Worm (Caenorhabditis elegans): Measurements from ENCODE around the gene ZK1236.9.

Gene ZK1236.9

DNA sequence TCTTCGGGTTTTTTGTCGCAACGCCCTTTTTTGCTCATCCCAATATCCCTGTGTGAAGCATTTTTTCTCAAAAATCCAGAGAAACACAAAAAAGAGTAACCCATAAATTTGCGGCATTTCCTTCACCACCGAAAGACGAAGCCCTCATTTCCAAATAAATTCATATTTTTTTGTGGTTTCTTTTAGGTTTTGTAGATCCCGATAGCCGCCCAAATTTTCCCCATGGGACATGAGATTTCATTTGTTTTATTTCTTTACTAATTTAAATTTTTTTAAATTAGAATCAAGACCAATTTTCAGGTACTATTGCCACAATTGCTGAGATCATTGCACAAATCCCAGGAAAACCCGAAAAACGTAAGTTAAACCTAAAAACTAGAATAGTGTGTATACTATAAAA lies 31.8 kb upstream of the ZK1236.9 start, which contains the start of gene mig-39:
Gene mig-39, plus strand, starts transcription at position 301 of the 400 bp plus-strand sequence.
- TF ChIP-seq sptf-1 (tag; optimal IDR thresholded peaks at IDR 0.05) (no peak), ceh-39 (tag; optimal IDR thresholded peaks at IDR 0.05) (no peak), unc-39 (tag; optimal IDR thresholded peaks at IDR 0.05) (no peak), nhr-237 (tag; optimal IDR thresholded peaks at IDR 0.05) (no peak), ztf-11 (tag; optimal IDR thresholded peaks at IDR 0.05) (no peak), tbx-8 (GFP tag; optimal IDR thresholded peaks at IDR 0.05) (no peak), pha-4 (tag; optimal IDR thresholded peaks at IDR 0.05) (no peak), elt-1 (tag; optimal IDR thresholded peaks at IDR 0.05; ENCODE audit: borderline replicate concordance, insufficient read depth) (no peak), nhr-12 (tag; optimal IDR thresholded peaks at IDR 0.05) (no peak), lin-13 (tag; optimal IDR thresholded peaks at IDR 0.05) (no peak), ham-2 (GFP tag; optimal IDR thresholded peaks at IDR 0.05) (no peak), elt-3 (tag; optimal IDR thresholded peaks at IDR 0.05) (no peak), zip-8 (tag; optimal IDR thresholded peaks at IDR 0.05) (no peak), blmp-1 (tag; optimal IDR thresholded peaks at IDR 0.05) (no peak), unc-62 (GFP tag; optimal IDR thresholded peaks at IDR 0.05) (no peak), flh-1 (GFP tag; optimal IDR thresholded peaks at IDR 0.05) (no peak), sem-2 (GFP tag; optimal IDR thresholded peaks at IDR 0.05) (no peak), M03D4.4 (tag; optimal IDR thresholded peaks at IDR 0.05) (no peak), unc-120 (tag; optimal IDR thresholded peaks at IDR 0.05; ENCODE audit: poor library complexity, severe bottlenecking) (no peak)

DNA sequence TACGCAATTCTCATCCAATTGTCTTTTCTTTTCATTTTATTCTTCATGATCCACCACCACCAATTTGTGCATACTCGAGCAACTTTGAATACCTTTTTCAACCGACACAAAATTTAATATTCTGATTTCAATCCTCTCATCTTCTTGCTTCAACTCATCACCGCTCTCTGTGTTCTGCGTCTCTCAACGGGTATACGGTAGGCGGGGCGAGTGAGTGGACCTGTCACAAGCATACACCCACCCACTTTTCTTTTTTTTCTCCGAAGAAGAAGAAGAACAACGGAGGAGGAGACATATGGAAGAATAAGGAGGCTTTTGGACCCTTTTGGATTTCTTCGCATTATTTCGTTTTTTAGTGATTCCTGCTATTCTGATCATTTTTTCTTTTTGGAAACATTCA lies 26.4 kb upstream of the ZK1236.9 start:
- TF ChIP-seq mls-2 (tag; optimal IDR thresholded peaks at IDR 0.05) (no peak), ceh-43 (GFP tag; optimal IDR thresholded peaks at IDR 0.05) (no peak), tbx-8 (GFP tag; optimal IDR thresholded peaks at IDR 0.05) (no peak), nhr-12 (tag; optimal IDR thresholded peaks at IDR 0.05) (no peak), unc-62 (GFP tag; optimal IDR thresholded peaks at IDR 0.05) (peak; percentile 42), cnd-1 (tag; optimal IDR thresholded peaks at IDR 0.05) (no peak), ham-2 (GFP tag; optimal IDR thresholded peaks at IDR 0.05) (no peak), nhr-237 (tag; optimal IDR thresholded peaks at IDR 0.05) (no peak), elt-1 (tag; optimal IDR thresholded peaks at IDR 0.05; ENCODE audit: borderline replicate concordance, insufficient read depth) (no peak), lin-32 (GFP tag; optimal IDR thresholded peaks at IDR 0.05) (no peak), snpc-4 (tag; optimal IDR thresholded peaks at IDR 0.05) (no peak), flh-1 (GFP tag; optimal IDR thresholded peaks at IDR 0.05) (no peak), nhr-2 (tag; optimal IDR thresholded peaks at IDR 0.05) (no peak), lsy-2 (tag; optimal IDR thresholded peaks at IDR 0.05) (peak; percentile 92), hlh-1 (tag; optimal IDR thresholded peaks at IDR 0.05) (no peak)

DNA sequence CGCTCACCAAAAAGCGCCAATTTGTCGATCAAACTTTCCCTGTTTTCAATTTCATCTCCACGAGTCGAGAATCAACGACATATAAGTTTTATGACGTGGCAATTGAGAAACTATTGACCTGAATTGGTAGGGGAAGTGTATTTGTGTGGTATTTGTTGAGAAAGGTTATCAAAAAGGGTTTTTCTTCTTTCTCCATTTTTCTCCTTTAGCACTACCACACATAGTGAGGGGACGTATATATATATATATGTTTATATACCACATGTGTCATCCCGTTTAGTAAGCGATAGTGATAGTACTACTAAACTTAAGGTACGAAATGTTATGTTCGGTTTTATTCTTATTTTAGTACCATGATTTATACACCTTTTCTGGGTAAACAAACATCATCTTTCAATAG lies 22.6 kb upstream of the ZK1236.9 start:
- TF ChIP-seq ces-1 (GFP tag; optimal IDR thresholded peaks at IDR 0.05): no peak
- no peak for TF ChIP-seq nhr-76 (tag; optimal IDR thresholded peaks at IDR 0.05)
- no peak for TF ChIP-seq drap-1 (GFP tag; optimal IDR thresholded peaks at IDR 0.05)
- TF ChIP-seq tbx-8 (GFP tag; optimal IDR thresholded peaks at IDR 0.05): no peak
- TF ChIP-seq snpc-4 (tag; optimal IDR thresholded peaks at IDR 0.05): no peak
- no peak for TF ChIP-seq lin-32 (GFP tag; optimal IDR thresholded peaks at IDR 0.05)
- TF ChIP-seq unc-120 (tag; optimal IDR thresholded peaks at IDR 0.05; ENCODE audit: poor library complexity, severe bottlenecking): no peak
- no peak for TF ChIP-seq nhr-237 (tag; optimal IDR thresholded peaks at IDR 0.05)
- TF ChIP-seq blmp-1 (tag; optimal IDR thresholded peaks at IDR 0.05): no peak
- no peak for TF ChIP-seq lsy-2 (tag; optimal IDR thresholded peaks at IDR 0.05)
- TF ChIP-seq unc-62 (GFP tag; optimal IDR thresholded peaks at IDR 0.05): no peak
- no peak for TF ChIP-seq cnd-1 (tag; optimal IDR thresholded peaks at IDR 0.05)
- TF ChIP-seq ham-2 (GFP tag; optimal IDR thresholded peaks at IDR 0.05): no peak
- no peak for TF ChIP-seq ztf-11 (tag; optimal IDR thresholded peaks at IDR 0.05)

DNA sequence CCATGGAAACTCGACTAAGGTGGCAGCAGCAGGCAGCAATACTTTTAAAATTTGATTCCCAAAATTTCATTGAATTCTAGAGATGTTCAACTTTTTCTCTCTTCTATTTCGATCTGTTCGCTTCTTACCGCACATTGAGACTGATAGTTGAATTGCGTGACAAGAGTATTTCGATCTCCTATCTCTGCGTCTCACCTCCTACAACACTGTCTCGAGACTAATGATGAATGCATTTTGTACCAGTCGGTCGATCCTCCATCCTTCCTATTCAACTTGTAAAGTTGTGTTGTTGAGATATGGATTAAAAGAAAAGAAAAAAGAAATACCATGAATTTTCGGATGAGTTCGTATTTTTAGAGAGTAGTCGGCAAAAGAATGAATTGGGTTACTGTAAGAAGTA lies 16.2 kb upstream of the ZK1236.9 start:
- no peak for TF ChIP-seq mep-1 (tag; optimal IDR thresholded peaks at IDR 0.05)
- no peak for TF ChIP-seq ceh-43 (GFP tag; optimal IDR thresholded peaks at IDR 0.05)
- TF ChIP-seq unc-120 (tag; optimal IDR thresholded peaks at IDR 0.05; ENCODE audit: poor library complexity, severe bottlenecking): no peak
- no peak for TF ChIP-seq ztf-11 (tag; optimal IDR thresholded peaks at IDR 0.05)
- TF ChIP-seq blmp-1 (tag; optimal IDR thresholded peaks at IDR 0.05): no peak
- TF ChIP-seq drap-1 (GFP tag; optimal IDR thresholded peaks at IDR 0.05): no peak
- TF ChIP-seq mls-2 (tag; optimal IDR thresholded peaks at IDR 0.05): no peak
- no peak for TF ChIP-seq M03D4.4 (tag; optimal IDR thresholded peaks at IDR 0.05)
- TF ChIP-seq pha-4 (tag; optimal IDR thresholded peaks at IDR 0.05): no peak
- no peak for TF ChIP-seq hlh-1 (tag; optimal IDR thresholded peaks at IDR 0.05)
- TF ChIP-seq flh-1 (GFP tag; optimal IDR thresholded peaks at IDR 0.05): no peak
- TF ChIP-seq elt-1 (tag; optimal IDR thresholded peaks at IDR 0.05; ENCODE audit: borderline replicate concordance, insufficient read depth): no peak
- no peak for TF ChIP-seq mab-5 (tag; optimal IDR thresholded peaks at IDR 0.05)
- TF ChIP-seq ham-2 (GFP tag; optimal IDR thresholded peaks at IDR 0.05): no peak
- no peak for TF ChIP-seq nhr-12 (tag; optimal IDR thresholded peaks at IDR 0.05)

Measured in whole organism, mixed stage, embryonic.